Worm (Caenorhabditis elegans) whole organism, mixed stage, embryonic: Measurements from ENCODE around the gene F22F7.12.

Experiments
- ceh-43 ChIP-seq: fragments of 200-800 bp; sonication (Bioruptor generic); optimal IDR thresholded peaks from 2 replicates; lab custom pipeline; 2018; ENCODE audit warnings: mild to moderate bottlenecking, missing genetic modification characterization, moderate library complexity, missing compliant biosample characterization
- nhr-28 ChIP-seq: fragments of 150-350 bp; optimal IDR thresholded peaks from 2 replicates; lab custom pipeline; 2014; ENCODE audit warnings: missing biosample characterization, missing genetic modification characterization
- snpc-4 ChIP-seq: fragments of 150-350 bp; optimal IDR thresholded peaks from 2 replicates; lab custom pipeline; 2014; ENCODE audit warnings: missing biosample characterization, missing genetic modification characterization
- sptf-1 ChIP-seq: sonication (generic microtip); optimal IDR thresholded peaks from 2 replicates; lab custom pipeline; 2017; ENCODE audit warnings: mild to moderate bottlenecking, missing genetic modification characterization, moderate library complexity, missing compliant biosample characterization
- unc-62 ChIP-seq: fragments of 150-350 bp; optimal IDR thresholded peaks from 2 replicates; lab custom pipeline; 2014; ENCODE audit warnings: missing biosample characterization, missing genetic modification reagents, missing genetic modification characterization

DNA sequence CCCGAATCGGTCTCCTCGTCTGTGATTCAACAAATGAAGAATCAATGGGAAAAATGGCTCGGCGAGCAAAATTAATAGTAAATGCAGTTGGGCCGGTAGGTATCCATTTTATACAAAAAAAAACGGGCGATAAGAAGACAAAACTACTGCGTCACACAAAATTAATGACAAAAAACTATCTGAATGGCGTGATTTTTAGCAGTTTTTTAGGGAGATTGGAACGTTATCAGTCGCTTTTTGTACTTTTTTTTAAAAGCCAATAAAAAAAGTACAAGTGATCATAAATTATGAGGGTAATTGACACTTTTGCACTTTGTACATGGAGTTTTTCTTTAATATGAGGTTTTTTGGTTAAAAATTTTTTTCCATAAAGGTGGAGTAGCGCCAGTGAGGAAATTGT lies 21.1 kb downstream of the F22F7.12 start:
- TF ChIP-seq ceh-43 (GFP tag; lab: Kevin White, UChicago), result no peak
- TF ChIP-seq unc-62, result no peak
- no peak for TF ChIP-seq nhr-28
- no peak for TF ChIP-seq sptf-1 (tag; lab: Kevin White, UChicago)
- TF ChIP-seq snpc-4 (tag; lab: Kevin White, UChicago), result no peak
